Worm (Caenorhabditis elegans): ENCODE data around the gene B0403.6.

The B0403.6 gene

ce11 chrX:7050290-7050689, 24.9 kb downstream of the B0403.6 start, which contains the start of gene ubc-17:
Gene ubc-17 (plus strand): TSS chrX:7050590.
- no peak for TF ChIP-seq nhr-237 (tag; optimal IDR thresholded peaks at IDR 0.05)

ce11 chrX:7040760-7041159, 34.4 kb downstream of the B0403.6 start:
- TF ChIP-seq ces-1 (GFP tag; optimal IDR thresholded peaks at IDR 0.05) (peak; percentile 100), ceh-83 (GFP tag; optimal IDR thresholded peaks at IDR 0.05) (no peak), sem-2 (GFP tag; optimal IDR thresholded peaks at IDR 0.05) (no peak)

ce11 chrX:7037998-7038397, 37.2 kb downstream of the B0403.6 start:
- no peak for TF ChIP-seq ceh-43 (GFP tag; optimal IDR thresholded peaks at IDR 0.05)
- TF ChIP-seq ces-1 (GFP tag; optimal IDR thresholded peaks at IDR 0.05): peak; percentile 38

- TF ChIP-seq nhr-2 (tag; optimal IDR thresholded peaks at IDR 0.05) (no peak), unc-39 (tag; optimal IDR thresholded peaks at IDR 0.05) (no peak), ceh-39 (tag; optimal IDR thresholded peaks at IDR 0.05) (no peak), lin-32 (GFP tag; optimal IDR thresholded peaks at IDR 0.05) (no peak), nhr-237 (tag; optimal IDR thresholded peaks at IDR 0.05) (no peak), nhr-76 (tag; optimal IDR thresholded peaks at IDR 0.05) (no peak), zip-8 (tag; optimal IDR thresholded peaks at IDR 0.05) (no peak), lsy-2 (tag; optimal IDR thresholded peaks at IDR 0.05) (no peak), blmp-1 (tag; optimal IDR thresholded peaks at IDR 0.05) (no peak), ztf-11 (tag; optimal IDR thresholded peaks at IDR 0.05) (no peak), cnd-1 (tag; optimal IDR thresholded peaks at IDR 0.05) (no peak)
Measured at ce11 chrX:7035937-7036336, 39.2 kb downstream of the B0403.6 start, which contains the start of gene cest-19. Gene cest-19 (minus strand): TSS chrX:7036037.

- TF ChIP-seq snpc-4 (tag; optimal IDR thresholded peaks at IDR 0.05) (no peak), ceh-43 (GFP tag; optimal IDR thresholded peaks at IDR 0.05) (no peak), sem-2 (GFP tag; optimal IDR thresholded peaks at IDR 0.05) (no peak), ces-1 (GFP tag; optimal IDR thresholded peaks at IDR 0.05) (peak; percentile 47), unc-39 (tag; optimal IDR thresholded peaks at IDR 0.05) (no peak), mab-5 (tag; optimal IDR thresholded peaks at IDR 0.05) (no peak)
Measured at ce11 chrX:7033716-7034270, 41.4 kb downstream of the B0403.6 start.

ce11 chrX:7028836-7029235, 46.3 kb downstream of the B0403.6 start, which contains the start of gene flp-26:
Gene flp-26 (plus strand): TSS chrX:7029136.
- TF ChIP-seq hlh-1 (tag; optimal IDR thresholded peaks at IDR 0.05): no peak
